Comparison of ENCODE assay signal across 1 fruit fly cellular context in the genomic region with DNA sequence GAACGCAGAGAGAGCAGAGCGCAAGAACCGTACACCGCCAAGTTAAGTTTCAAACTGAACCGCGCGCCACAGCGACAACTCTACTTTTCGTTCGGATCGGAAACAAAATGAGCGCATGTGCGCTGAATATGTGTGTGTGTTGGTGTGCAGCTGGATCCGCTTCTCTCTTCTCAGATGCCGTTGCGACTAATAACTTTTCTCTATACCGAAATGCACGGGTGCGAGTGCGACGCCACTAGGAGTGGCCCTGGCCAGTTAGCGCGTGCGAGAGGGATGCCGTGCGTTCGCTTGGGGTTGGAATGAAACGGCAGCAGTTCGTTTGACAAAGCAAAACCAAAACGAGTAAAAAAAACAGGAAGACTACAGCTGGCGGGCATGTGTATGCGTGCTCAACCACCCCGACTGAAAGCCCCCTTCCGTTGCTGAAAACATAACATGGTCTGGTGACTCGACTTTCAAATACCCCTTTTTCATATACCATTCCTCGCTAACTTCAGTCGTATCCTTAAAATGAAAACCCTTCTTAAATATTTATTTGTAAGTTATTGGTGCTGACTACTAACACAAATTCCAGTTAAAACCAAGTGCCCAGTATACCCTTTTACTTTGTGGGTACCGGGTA.
TF ChIP-seq lines count a peak whose summit lies in the region.

No protein-coding gene starts in this region.

TF ChIP-seq in whole organism, embryonic, 481 proteins besides CTCF, POLR2A, EP300 and RAD21 (continued from another document and continues in another):
- peak; percentile 100 for TF ChIP-seq D19B (GFP tag; optimal IDR thresholded peaks at IDR 0.05; lab: Kevin White, UChicago)
- peak; percentile 100 for TF ChIP-seq tgo (GFP tag; IDR thresholded peaks at IDR 0.05; lab: Robert Waterston, UW)
- peak; percentile 100 for TF ChIP-seq CG13424 (tag; optimal IDR thresholded peaks at IDR 0.05; lab: Kevin White, UChicago)
- peak; percentile 100 for TF ChIP-seq dati (GFP tag; IDR thresholded peaks at IDR 0.05; lab: Robert Waterston, UW)
- peak; percentile 100 for TF ChIP-seq ash1 (GFP tag; optimal IDR thresholded peaks at IDR 0.05; lab: Kevin White, UChicago)
- peak; percentile 100 for TF ChIP-seq NC2β (GFP tag; optimal IDR thresholded peaks at IDR 0.05; lab: Kevin White, UChicago)
- peak; percentile 96 for TF ChIP-seq CG3163 (GFP tag; optimal IDR thresholded peaks at IDR 0.05; lab: Kevin White, UChicago)
- peak; percentile 100 for TF ChIP-seq CG4730 (GFP tag; IDR thresholded peaks at IDR 0.05; lab: Robert Waterston, UW)
- TF ChIP-seq CG13123 (GFP tag; optimal IDR thresholded peaks at IDR 0.05; lab: Kevin White, UChicago) = peak; percentile 99
- TF ChIP-seq Dfd (GFP tag; optimal IDR thresholded peaks at IDR 0.05; lab: Kevin White, UChicago) = peak in 1 of 2 experiments; percentile 59
- TF ChIP-seq CG30020 (tag; optimal IDR thresholded peaks at IDR 0.05; lab: Kevin White, UChicago) = peak; percentile 91
- no peak for TF ChIP-seq pita (GFP tag; optimal IDR thresholded peaks at IDR 0.05; lab: Kevin White, UChicago)
- TF ChIP-seq ERR (GFP tag; optimal IDR thresholded peaks at IDR 0.05; lab: Kevin White, UChicago) = peak; percentile 99
- TF ChIP-seq Pdp1 (GFP tag; optimal IDR thresholded peaks at IDR 0.05; lab: Kevin White, UChicago) = peak; percentile 100
- peak; percentile 96 for TF ChIP-seq CG15514 (GFP tag; optimal IDR thresholded peaks at IDR 0.05; lab: Kevin White, UChicago)
- peak; percentile 100 for TF ChIP-seq sob (GFP tag; IDR thresholded peaks at IDR 0.05; lab: Robert Waterston, UW)
- peak; percentile 99 for TF ChIP-seq p53 (GFP tag; optimal IDR thresholded peaks at IDR 0.05; lab: Kevin White, UChicago)
- peak; percentile 100 for TF ChIP-seq seq (GFP tag; IDR thresholded peaks at IDR 0.05; lab: Robert Waterston, UW)
- peak; percentile 97 for TF ChIP-seq CG6654 (GFP tag; optimal IDR thresholded peaks at IDR 0.05; lab: Kevin White, UChicago)
- no peak for TF ChIP-seq sc (optimal IDR thresholded peaks at IDR 0.05; lab: Kevin White, UChicago)
- peak; percentile 100 for TF ChIP-seq sc (GFP tag; optimal IDR thresholded peaks at IDR 0.05; lab: Kevin White, UChicago)
- TF ChIP-seq cato (GFP tag; optimal IDR thresholded peaks at IDR 0.05; lab: Kevin White, UChicago; ENCODE audit: borderline replicate concordance) = peak; percentile 100
- peak; percentile 100 for TF ChIP-seq Gug (GFP tag; IDR thresholded peaks at IDR 0.05; lab: Robert Waterston, UW)
- peak; percentile 60 for TF ChIP-seq Dref (GFP tag; IDR thresholded peaks at IDR 0.05; lab: Robert Waterston, UW)
- peak; percentile 100 for TF ChIP-seq Dek (tag; optimal IDR thresholded peaks at IDR 0.05; lab: Kevin White, UChicago)
- peak; percentile 100 for TF ChIP-seq CG32772 (GFP tag; IDR thresholded peaks at IDR 0.05; lab: Robert Waterston, UW)
- peak; percentile 100 for TF ChIP-seq CG12299 (tag; optimal IDR thresholded peaks at IDR 0.05; lab: Kevin White, UChicago)
- TF ChIP-seq Sox102F (GFP tag; optimal IDR thresholded peaks at IDR 0.05; lab: Kevin White, UChicago) = peak; percentile 100
- TF ChIP-seq Lhr (GFP tag; optimal IDR thresholded peaks at IDR 0.05; lab: Kevin White, UChicago) = peak; percentile 99
- peak; percentile 99 for TF ChIP-seq CG7745 (tag; optimal IDR thresholded peaks at IDR 0.05; lab: Kevin White, UChicago)
- peak; percentile 98 for TF ChIP-seq CG6254 (GFP tag; optimal IDR thresholded peaks at IDR 0.05; lab: Kevin White, UChicago)
- TF ChIP-seq cas (GFP tag; IDR thresholded peaks at IDR 0.05; lab: Robert Waterston, UW) = peak; percentile 100
- peak; percentile 100 for TF ChIP-seq sens-2 (GFP tag; IDR thresholded peaks at IDR 0.05; lab: Robert Waterston, UW)
- TF ChIP-seq Mes4 (GFP tag; optimal IDR thresholded peaks at IDR 0.05; lab: Kevin White, UChicago) = peak; percentile 100
- TF ChIP-seq kay (GFP tag; optimal IDR thresholded peaks at IDR 0.05; lab: Kevin White, UChicago) = peak; percentile 100
- peak; percentile 100 for TF ChIP-seq en (GFP tag; optimal IDR thresholded peaks at IDR 0.05; lab: Kevin White, UChicago)
- TF ChIP-seq CG1792 (GFP tag; optimal IDR thresholded peaks at IDR 0.05; lab: Kevin White, UChicago) = peak; percentile 100
- peak in 1 of 2 experiments; percentile 84 for TF ChIP-seq pan (optimal IDR thresholded peaks at IDR 0.05; lab: Kevin White, UChicago)
- peak; percentile 85 to 100 for TF ChIP-seq pan (GFP tag; optimal IDR thresholded peaks at IDR 0.05 in 1 of 2, IDR thresholded peaks at IDR 0.05 in 1 of 2)
- TF ChIP-seq Bdp1 (GFP tag; optimal IDR thresholded peaks at IDR 0.05; lab: Kevin White, UChicago) = peak; percentile 97
- TF ChIP-seq CG11723 (GFP tag; optimal IDR thresholded peaks at IDR 0.05; lab: Kevin White, UChicago) = peak; percentile 100
- peak; percentile 100 for TF ChIP-seq sim (GFP tag; IDR thresholded peaks at IDR 0.05; lab: Robert Waterston, UW)
- peak; percentile 99 for TF ChIP-seq vfl (GFP tag; optimal IDR thresholded peaks at IDR 0.05; lab: Kevin White, UChicago)
- peak; percentile 100 for TF ChIP-seq tup (GFP tag; optimal IDR thresholded peaks at IDR 0.05; lab: Kevin White, UChicago)
- TF ChIP-seq CG4617 (GFP tag; optimal IDR thresholded peaks at IDR 0.05; lab: Kevin White, UChicago; ENCODE audit: borderline replicate concordance) = peak; percentile 100
- TF ChIP-seq CG6765 (GFP tag; optimal IDR thresholded peaks at IDR 0.05; lab: Kevin White, UChicago) = peak; percentile 97
- TF ChIP-seq CG9609 (GFP tag; optimal IDR thresholded peaks at IDR 0.05; lab: Kevin White, UChicago) = peak; percentile 100
- TF ChIP-seq Neu2 (GFP tag; optimal IDR thresholded peaks at IDR 0.05; lab: Kevin White, UChicago; ENCODE audit: borderline replicate concordance) = peak; percentile 100
- TF ChIP-seq crol (GFP tag; IDR thresholded peaks at IDR 0.05; lab: Robert Waterston, UW) = peak; percentile 96
- TF ChIP-seq CG7556 (GFP tag; optimal IDR thresholded peaks at IDR 0.05; lab: Kevin White, UChicago) = peak; percentile 98
- TF ChIP-seq CG18619 (GFP tag; optimal IDR thresholded peaks at IDR 0.05; lab: Kevin White, UChicago) = peak; percentile 100
- peak; percentile 100 for TF ChIP-seq CG12236 (GFP tag; optimal IDR thresholded peaks at IDR 0.05; lab: Kevin White, UChicago)
- peak; percentile 100 for TF ChIP-seq bowl (GFP tag; IDR thresholded peaks at IDR 0.05; lab: Robert Waterston, UW)
- TF ChIP-seq Oaz (GFP tag; IDR thresholded peaks at IDR 0.05; lab: Robert Waterston, UW) = peak; percentile 100
- TF ChIP-seq Nf-YA (GFP tag; IDR thresholded peaks at IDR 0.05; lab: Robert Waterston, UW) = peak; percentile 100
- peak; percentile 100 for TF ChIP-seq CoRest (tag; optimal IDR thresholded peaks at IDR 0.05; lab: Kevin White, UChicago)
- TF ChIP-seq gt (GFP tag; IDR thresholded peaks at IDR 0.05; lab: Robert Waterston, UW) = peak; percentile 100
- TF ChIP-seq fd96Cb (tag; optimal IDR thresholded peaks at IDR 0.05; lab: Kevin White, UChicago) = peak; percentile 100
- TF ChIP-seq Nf-YB (GFP tag; optimal IDR thresholded peaks at IDR 0.05; lab: Kevin White, UChicago) = peak; percentile 93
- TF ChIP-seq CG17802 (tag; optimal IDR thresholded peaks at IDR 0.05; lab: Kevin White, UChicago) = peak; percentile 97
- peak; percentile 99 for TF ChIP-seq CG9876 (GFP tag; optimal IDR thresholded peaks at IDR 0.05; lab: Kevin White, UChicago)
- peak; percentile 100 for TF ChIP-seq Antp (GFP tag; optimal IDR thresholded peaks at IDR 0.05; lab: Kevin White, UChicago)
- TF ChIP-seq CG12942 (GFP tag; optimal IDR thresholded peaks at IDR 0.05; lab: Kevin White, UChicago) = peak; percentile 100
- peak; percentile 100 for TF ChIP-seq emc (GFP tag; optimal IDR thresholded peaks at IDR 0.05; lab: Kevin White, UChicago)
- TF ChIP-seq zen2 (GFP tag; IDR thresholded peaks at IDR 0.05; lab: Robert Waterston, UW; ENCODE audit: partially characterized antibody) = no peak
- TF ChIP-seq CG10431 (GFP tag; optimal IDR thresholded peaks at IDR 0.05; lab: Kevin White, UChicago) = peak; percentile 99
- peak; percentile 100 for TF ChIP-seq CG2875 (GFP tag; optimal IDR thresholded peaks at IDR 0.05; lab: Kevin White, UChicago)
- no peak for TF ChIP-seq CG13287 (GFP tag; IDR thresholded peaks at IDR 0.05; lab: Robert Waterston, UW; ENCODE audit: partially characterized antibody)
- TF ChIP-seq CG1024 (GFP tag; IDR thresholded peaks at IDR 0.05; lab: Robert Waterston, UW) = peak; percentile 99
- peak; percentile 52 for TF ChIP-seq gfzf (GFP tag; optimal IDR thresholded peaks at IDR 0.05; lab: Kevin White, UChicago)
- peak; percentile 91 for TF ChIP-seq E2f2 (GFP tag; IDR thresholded peaks at IDR 0.05; lab: Robert Waterston, UW)
- TF ChIP-seq hth (optimal IDR thresholded peaks at IDR 0.05; lab: Kevin White, UChicago) = no peak
- peak; percentile 100 for TF ChIP-seq chif (GFP tag; optimal IDR thresholded peaks at IDR 0.05; lab: Kevin White, UChicago)
- peak; percentile 95 for TF ChIP-seq Nf-YC (tag; optimal IDR thresholded peaks at IDR 0.05; lab: Kevin White, UChicago)
- TF ChIP-seq br (optimal IDR thresholded peaks at IDR 0.05; lab: Kevin White, UChicago) = no peak
- TF ChIP-seq nau (GFP tag; optimal IDR thresholded peaks at IDR 0.05; lab: Kevin White, UChicago) = peak; percentile 99
- no peak for TF ChIP-seq CG14860 (GFP tag; IDR thresholded peaks at IDR 0.05; lab: Robert Waterston, UW; ENCODE audit: partially characterized antibody)
- peak; percentile 100 for TF ChIP-seq Atf-2 (GFP tag; optimal IDR thresholded peaks at IDR 0.05; lab: Kevin White, UChicago)
- TF ChIP-seq Fer2 (tag; optimal IDR thresholded peaks at IDR 0.05; lab: Kevin White, UChicago) = peak; percentile 100
- peak; percentile 98 for TF ChIP-seq YL-1 (GFP tag; optimal IDR thresholded peaks at IDR 0.05; lab: Kevin White, UChicago)
- TF ChIP-seq CG17912 (GFP tag; optimal IDR thresholded peaks at IDR 0.05; lab: Kevin White, UChicago) = peak; percentile 100
- TF ChIP-seq CG34422 (GFP tag; IDR thresholded peaks at IDR 0.05; lab: Robert Waterston, UW) = peak; percentile 100
- TF ChIP-seq Hand (GFP tag; optimal IDR thresholded peaks at IDR 0.05; lab: Kevin White, UChicago) = peak; percentile 99
- peak; percentile 100 for TF ChIP-seq ara (GFP tag; IDR thresholded peaks at IDR 0.05; lab: Robert Waterston, UW)
- peak; percentile 96 for TF ChIP-seq MESR4 (GFP tag; optimal IDR thresholded peaks at IDR 0.05; lab: Kevin White, UChicago)
- TF ChIP-seq CG17328 (GFP tag; IDR thresholded peaks at IDR 0.05; lab: Robert Waterston, UW) = peak; percentile 100
- peak; percentile 100 for TF ChIP-seq CG1647 (GFP tag; optimal IDR thresholded peaks at IDR 0.05; lab: Kevin White, UChicago)
- TF ChIP-seq CG2889 (GFP tag; IDR thresholded peaks at IDR 0.05; lab: Robert Waterston, UW) = peak; percentile 100
- peak; percentile 100 for TF ChIP-seq CG7372 (GFP tag; IDR thresholded peaks at IDR 0.05; lab: Robert Waterston, UW)
- peak; percentile 100 for TF ChIP-seq H15 (GFP tag; IDR thresholded peaks at IDR 0.05; lab: Robert Waterston, UW)
- TF ChIP-seq CG8478 (optimal IDR thresholded peaks at IDR 0.05; lab: Kevin White, UChicago) = peak; percentile 95
- peak; percentile 99 for TF ChIP-seq CG14710 (tag; optimal IDR thresholded peaks at IDR 0.05; lab: Kevin White, UChicago)
- TF ChIP-seq Eip74EF (GFP tag; optimal IDR thresholded peaks at IDR 0.05; lab: Kevin White, UChicago) = peak in 1 of 2 experiments; percentile 99
- TF ChIP-seq Spps (tag; optimal IDR thresholded peaks at IDR 0.05; lab: Kevin White, UChicago) = peak; percentile 100
- TF ChIP-seq crp (GFP tag; optimal IDR thresholded peaks at IDR 0.05; lab: Kevin White, UChicago) = peak; percentile 80 to 81
- TF ChIP-seq NK7.1 (GFP tag; optimal IDR thresholded peaks at IDR 0.05; lab: Kevin White, UChicago) = peak; percentile 100
- TF ChIP-seq CG2199 (GFP tag; IDR thresholded peaks at IDR 0.05; lab: Robert Waterston, UW) = peak; percentile 100
- TF ChIP-seq CG15011 (GFP tag; optimal IDR thresholded peaks at IDR 0.05; lab: Kevin White, UChicago) = peak; percentile 100
- TF ChIP-seq CG12744 (GFP tag; optimal IDR thresholded peaks at IDR 0.05; lab: Kevin White, UChicago) = peak; percentile 100
- TF ChIP-seq jumu (GFP tag; optimal IDR thresholded peaks at IDR 0.05; lab: Kevin White, UChicago) = peak; percentile 100
- peak; percentile 99 for TF ChIP-seq lbe (GFP tag; optimal IDR thresholded peaks at IDR 0.05; lab: Kevin White, UChicago)
- peak; percentile 100 for TF ChIP-seq GATAe (GFP tag; conservative IDR thresholded peaks at IDR 0.05; lab: Robert Waterston, UW)
- no peak for TF ChIP-seq CG2129 (GFP tag; IDR thresholded peaks at IDR 0.05; lab: Robert Waterston, UW; ENCODE audit: partially characterized antibody)
- TF ChIP-seq CG3281 (GFP tag; optimal IDR thresholded peaks at IDR 0.05; lab: Kevin White, UChicago) = peak; percentile 99
- peak; percentile 100 for TF ChIP-seq CG18262 (tag; optimal IDR thresholded peaks at IDR 0.05; lab: Kevin White, UChicago)
- peak; percentile 99 for TF ChIP-seq BtbVII (GFP tag; optimal IDR thresholded peaks at IDR 0.05; lab: Kevin White, UChicago)
- peak; percentile 100 for TF ChIP-seq CG33213 (GFP tag; optimal IDR thresholded peaks at IDR 0.05; lab: Kevin White, UChicago)
- TF ChIP-seq CG9727 (GFP tag; optimal IDR thresholded peaks at IDR 0.05; lab: Kevin White, UChicago) = peak; percentile 100
- peak; percentile 99 for TF ChIP-seq onecut (GFP tag; IDR thresholded peaks at IDR 0.05; lab: Robert Waterston, UW)
- peak; percentile 90 for TF ChIP-seq Sry-δ (GFP tag; optimal IDR thresholded peaks at IDR 0.05; lab: Kevin White, UChicago)
- peak; percentile 100 for TF ChIP-seq CG16779 (GFP tag; IDR thresholded peaks at IDR 0.05; lab: Robert Waterston, UW)
- TF ChIP-seq CkIIα-i1 (GFP tag; IDR thresholded peaks at IDR 0.05; lab: Robert Waterston, UW) = peak; percentile 100
- peak; percentile 100 for TF ChIP-seq CG17385 (GFP tag; optimal IDR thresholded peaks at IDR 0.05; lab: Kevin White, UChicago)
- peak; percentile 100 for TF ChIP-seq Usf (GFP tag; optimal IDR thresholded peaks at IDR 0.05; lab: Kevin White, UChicago)
- TF ChIP-seq croc (GFP tag; conservative IDR thresholded peaks at IDR 0.05; lab: Robert Waterston, UW) = peak; percentile 100
- TF ChIP-seq exex (tag; optimal IDR thresholded peaks at IDR 0.05; lab: Kevin White, UChicago) = peak; percentile 97
- peak; percentile 100 for TF ChIP-seq peb (GFP tag; IDR thresholded peaks at IDR 0.05; lab: Robert Waterston, UW)
- peak; percentile 100 for TF ChIP-seq CG7786 (GFP tag; optimal IDR thresholded peaks at IDR 0.05; lab: Kevin White, UChicago)
- TF ChIP-seq E2f1 (GFP tag; IDR thresholded peaks at IDR 0.05; lab: Robert Waterston, UW) = peak; percentile 100
- peak; percentile 100 for TF ChIP-seq jigr1 (GFP tag; IDR thresholded peaks at IDR 0.05; lab: Robert Waterston, UW)
- TF ChIP-seq NC2α (GFP tag; optimal IDR thresholded peaks at IDR 0.05; lab: Kevin White, UChicago) = peak; percentile 100
- TF ChIP-seq inv (GFP tag; IDR thresholded peaks at IDR 0.05; lab: Robert Waterston, UW; ENCODE audit: partially characterized antibody) = no peak
